Fruit fly (Drosophila melanogaster): ENCODE data around the gene CG32432.

CG32432 gene

dm6 chr3L:20834150-20834549, 50.8 kb downstream of the CG32432 start:
- TF ChIP-seq salr (GFP tag; optimal IDR thresholded peaks at IDR 0.05), result no peak
- TF ChIP-seq eg (GFP tag; IDR thresholded peaks at IDR 0.05), result no peak
- TF ChIP-seq pdm3 (GFP tag; optimal IDR thresholded peaks at IDR 0.05), result no peak
- TF ChIP-seq CG6808 (GFP tag; optimal IDR thresholded peaks at IDR 0.05), result no peak
- TF ChIP-seq acj6 (GFP tag; optimal IDR thresholded peaks at IDR 0.05), result no peak
- TF ChIP-seq Eip78C (GFP tag), result peak; percentile 29

- TF ChIP-seq vri (GFP tag; optimal IDR thresholded peaks at IDR 0.05) (peak; percentile 47), Ets21C (GFP tag; optimal IDR thresholded peaks at IDR 0.05) (no peak)
Observed at dm6 chr3L:20830361-20830760, 54.6 kb downstream of the CG32432 start.

- TF ChIP-seq Eip78C (GFP tag) (no peak), salr (GFP tag; optimal IDR thresholded peaks at IDR 0.05) (no peak), CG11902 (GFP tag; optimal IDR thresholded peaks at IDR 0.05) (no peak), Ets96B (tag; optimal IDR thresholded peaks at IDR 0.05) (no peak), CG6808 (GFP tag; optimal IDR thresholded peaks at IDR 0.05) (no peak), CG9139 (GFP tag; optimal IDR thresholded peaks at IDR 0.05) (no peak), CG8119 (GFP tag; IDR thresholded peaks at IDR 0.05) (no peak), topi (GFP tag; optimal IDR thresholded peaks at IDR 0.05) (no peak), CG6163 (GFP tag; IDR thresholded peaks at IDR 0.05) (no peak), CG1621 (tag; optimal IDR thresholded peaks at IDR 0.05) (no peak), Sox102F (GFP tag; optimal IDR thresholded peaks at IDR 0.05) (no peak)
Observed at dm6 chr3L:20827962-20828361, 57.0 kb downstream of the CG32432 start.

DNA sequence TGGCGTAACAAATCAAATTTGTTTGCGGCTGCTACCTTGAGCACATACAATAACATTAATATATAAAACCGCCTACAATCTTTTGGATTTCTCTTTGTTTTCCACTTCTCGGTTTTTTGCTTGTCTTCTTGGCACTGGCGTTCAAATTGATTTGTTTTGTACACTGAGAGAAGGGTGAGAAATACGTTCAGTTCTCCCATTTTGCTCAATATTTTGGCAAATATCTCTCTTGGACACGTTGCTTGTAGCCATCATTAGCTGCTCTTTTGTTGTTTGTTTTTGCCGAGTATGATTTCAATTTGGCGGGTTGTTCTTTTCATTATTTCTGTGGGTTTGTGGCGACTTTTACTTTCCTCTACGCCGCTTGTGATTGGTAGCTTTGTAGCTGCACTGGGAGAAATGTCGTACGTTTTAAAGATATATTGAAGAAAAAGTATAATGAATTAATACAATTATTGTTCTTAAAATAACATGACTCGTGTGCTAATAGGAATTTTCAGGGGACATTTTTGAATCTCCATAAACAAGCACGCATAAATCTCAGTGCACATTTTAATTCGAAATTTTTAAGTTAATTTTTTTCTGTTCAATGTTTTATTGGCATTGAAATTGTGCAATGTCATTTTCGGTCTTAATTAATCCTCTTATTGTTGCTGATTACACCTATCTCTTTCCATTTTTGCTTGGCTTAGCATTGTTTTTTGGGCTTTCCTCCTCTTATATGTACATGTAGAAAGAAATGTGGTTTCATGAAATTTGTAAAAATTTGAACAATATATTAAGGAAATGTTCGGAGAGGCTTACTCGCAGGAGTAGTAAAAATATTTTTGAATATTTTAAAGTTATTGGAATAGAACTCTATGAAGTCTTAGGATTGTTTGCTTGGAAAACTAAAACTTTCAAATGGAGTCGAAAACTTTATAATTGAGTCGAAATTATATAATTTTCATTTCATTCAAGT, 57.8 kb downstream of the CG32432 start:
- TF ChIP-seq spab (GFP tag; optimal IDR thresholded peaks at IDR 0.05) (no peak), CG8319 (GFP tag; optimal IDR thresholded peaks at IDR 0.05) (no peak), svp (GFP tag) (peak; percentile 84), OdsH (GFP tag; optimal IDR thresholded peaks at IDR 0.05) (peak; percentile 38), fkh (GFP tag; optimal IDR thresholded peaks at IDR 0.05) (no peak), fd59A (GFP tag; optimal IDR thresholded peaks at IDR 0.05) (no peak), CG10631 (GFP tag; optimal IDR thresholded peaks at IDR 0.05) (no peak), acj6 (GFP tag; optimal IDR thresholded peaks at IDR 0.05) (no peak), cyc (GFP tag; optimal IDR thresholded peaks at IDR 0.05) (peak; percentile 47), CG7368 (GFP tag; optimal IDR thresholded peaks at IDR 0.05) (no peak), Lpt (GFP tag; optimal IDR thresholded peaks at IDR 0.05) (no peak), Ets21C (GFP tag; optimal IDR thresholded peaks at IDR 0.05) (no peak), CG9139 (GFP tag; optimal IDR thresholded peaks at IDR 0.05) (no peak), CG6163 (GFP tag; IDR thresholded peaks at IDR 0.05) (no peak), esn (GFP tag; optimal IDR thresholded peaks at IDR 0.05) (peak; percentile 59), CG6854 (GFP tag; optimal IDR thresholded peaks at IDR 0.05) (no peak), Sox102F (GFP tag; optimal IDR thresholded peaks at IDR 0.05) (peak; percentile 15), CG15336 (GFP tag; IDR thresholded peaks at IDR 0.05) (no peak), Sox15 (GFP tag; optimal IDR thresholded peaks at IDR 0.05) (no peak), Eip78C (GFP tag) (peak; percentile 53), CG3919 (GFP tag; optimal IDR thresholded peaks at IDR 0.05) (no peak), ss (GFP tag; optimal IDR thresholded peaks at IDR 0.05) (no peak), topi (GFP tag; optimal IDR thresholded peaks at IDR 0.05) (peak; percentile 50), Sox14 (GFP tag; optimal IDR thresholded peaks at IDR 0.05) (no peak), CG10669 (GFP tag; optimal IDR thresholded peaks at IDR 0.05) (no peak), CG6792 (GFP tag; optimal IDR thresholded peaks at IDR 0.05) (no peak), lz (GFP tag; optimal IDR thresholded peaks at IDR 0.05) (peak; percentile 44), Eip75B (GFP tag; optimal IDR thresholded peaks at IDR 0.05) (no peak), Smox (GFP tag; optimal IDR thresholded peaks at IDR 0.05) (no peak), CG6808 (GFP tag; optimal IDR thresholded peaks at IDR 0.05) (no peak), CG32006 (GFP tag; optimal IDR thresholded peaks at IDR 0.05) (no peak), CG8119 (GFP tag; IDR thresholded peaks at IDR 0.05) (no peak), CG16779 (tag; optimal IDR thresholded peaks at IDR 0.05) (no peak), Gug (GFP tag; IDR thresholded peaks at IDR 0.05) (no peak), CG8632 (GFP tag; optimal IDR thresholded peaks at IDR 0.05) (peak; percentile 4), CG11294 (GFP tag; IDR thresholded peaks at IDR 0.05) (no peak), vri (GFP tag; optimal IDR thresholded peaks at IDR 0.05) (no peak)

All from whole organism, prepupa.